Worm (Caenorhabditis elegans): ENCODE results near the gene srw-84.

- TF ChIP-seq ceh-28 (tag; optimal IDR thresholded peaks at IDR 0.05) (no peak), daf-12 (tag; optimal IDR thresholded peaks at IDR 0.05) (no peak), pha-4 (tag; optimal IDR thresholded peaks at IDR 0.05) (no peak), nhr-25 (tag; optimal IDR thresholded peaks at IDR 0.05) (no peak), ama-1 (optimal IDR thresholded peaks at IDR 0.05) (no peak), lin-39 (tag; optimal IDR thresholded peaks at IDR 0.05) (no peak), elt-2 (tag; optimal IDR thresholded peaks at IDR 0.05) (no peak), zag-1 (tag; optimal IDR thresholded peaks at IDR 0.05) (no peak), ceh-82 (tag; optimal IDR thresholded peaks at IDR 0.05) (no peak), mml-1 (tag; optimal IDR thresholded peaks at IDR 0.05) (no peak)
These were observed 9.8 kb upstream of the srw-84 start, which contains the start of gene Y43F8A.2 for ce11 chrV:19371253-19371652.
